Worm (Caenorhabditis elegans): ENCODE data around the gene tomm-40.

DNA sequence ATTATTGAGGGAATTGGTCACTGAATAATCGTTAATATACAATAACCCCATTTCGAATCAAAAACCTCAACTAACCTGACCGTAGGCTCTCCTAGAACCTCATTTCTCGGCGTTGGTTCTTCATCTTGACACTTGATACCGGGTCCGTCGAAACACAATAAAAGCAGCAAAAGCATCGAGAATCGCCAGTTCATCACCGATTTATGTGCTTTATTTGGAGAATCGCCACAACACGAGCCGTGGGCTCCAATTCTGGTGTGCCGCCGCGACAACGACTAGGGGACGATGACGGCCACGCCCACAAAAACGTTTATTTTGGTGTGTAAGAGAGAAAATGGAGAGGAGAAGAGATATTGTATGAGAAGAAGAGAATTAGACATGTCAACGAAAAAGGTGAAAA lies 26.0 kb downstream of the tomm-40 start, which contains the start of gene cutl-15:
- no peak for TF ChIP-seq nhr-23 (tag; optimal IDR thresholded peaks at IDR 0.05)
- TF ChIP-seq ztf-4 (tag; optimal IDR thresholded peaks at IDR 0.05) = no peak
- no peak for TF ChIP-seq jun-1 (tag; optimal IDR thresholded peaks at IDR 0.05)
- no peak for TF ChIP-seq R02D3.7 (tag; optimal IDR thresholded peaks at IDR 0.05)
- no peak for TF ChIP-seq pha-4 (tag; optimal IDR thresholded peaks at IDR 0.05)
- no peak for TF ChIP-seq lin-39 (tag; optimal IDR thresholded peaks at IDR 0.05)

Measured in whole organism, L3 larva.